Fruit fly (Drosophila melanogaster) whole organism, prepupa: Measurements from ENCODE around the gene Prosbeta7.

Source experiments
- Blimp-1 ChIP-seq: fragments of 200-800 bp; sonication (Bioruptor generic); optimal IDR thresholded peaks from 3 replicates; lab custom pipeline; 2017; ENCODE audit warnings: missing biosample characterization, missing genetic modification characterization, mild to moderate bottlenecking, moderate library complexity, missing genetic modification reagents
- CG10669 ChIP-seq: fragments of 200-800 bp; sonication (Bioruptor generic); optimal IDR thresholded peaks from 3 replicates; lab custom pipeline; 2018; ENCODE audit warnings: missing biosample characterization, mild to moderate bottlenecking, missing genetic modification characterization, moderate library complexity
- CG11902 ChIP-seq: fragments of 200-800 bp; sonication (Bioruptor generic); optimal IDR thresholded peaks from 3 replicates; lab custom pipeline; 2016; ENCODE audit warnings: missing biosample characterization, missing genetic modification characterization
- CG1621 ChIP-seq: fragments of 200-800 bp; sonication (Bioruptor generic); optimal IDR thresholded peaks from 3 replicates; lab custom pipeline; 2018; ENCODE audit warnings: missing biosample characterization, mild to moderate bottlenecking, missing genetic modification characterization
- CG16779 ChIP-seq: fragments of 200-800 bp; sonication (Bioruptor generic); optimal IDR thresholded peaks from 3 replicates; lab custom pipeline; 2017; ENCODE audit warnings: missing biosample characterization, mild to moderate bottlenecking, missing genetic modification characterization
- CG3032 ChIP-seq: fragments of 200-800 bp; optimal IDR thresholded peaks from 2 replicates; lab custom pipeline; 2019; ENCODE audit warnings: missing biosample characterization, mild to moderate bottlenecking, missing genetic modification characterization, moderate library complexity
- CG31627 ChIP-seq: fragments of 200-800 bp; sonication (Bioruptor generic); optimal IDR thresholded peaks from 3 replicates; lab custom pipeline; 2016; ENCODE audit warnings: missing biosample characterization, missing genetic modification characterization
- CG34406 ChIP-seq: fragments of 200-800 bp; sonication (Bioruptor generic); optimal IDR thresholded peaks from 3 replicates; lab custom pipeline; 2016; ENCODE audit warnings: missing biosample characterization, missing genetic modification characterization
- CG3919 ChIP-seq: fragments of 200-800 bp; sonication (Bioruptor generic); optimal IDR thresholded peaks from 3 replicates; lab custom pipeline; 2016; ENCODE audit warnings: missing biosample characterization, missing genetic modification characterization
- CG6163 ChIP-seq: fragments of 200-800 bp; sonication (Bioruptor generic); IDR thresholded peaks from 3 replicates; pipeline ENCODE4 v1.3.6; 2022; ENCODE audit warnings: missing biosample characterization, missing genetic modification characterization
- CG6276 ChIP-seq: fragments of 200-800 bp; sonication (Bioruptor generic); optimal IDR thresholded peaks from 2 replicates; lab custom pipeline; 2017; ENCODE audit warnings: missing biosample characterization, mild to moderate bottlenecking, missing genetic modification characterization
- CG6792 ChIP-seq: fragments of 200-800 bp; sonication (Bioruptor generic); optimal IDR thresholded peaks from 3 replicates; lab custom pipeline; 2016; ENCODE audit warnings: missing biosample characterization, missing genetic modification characterization
- CG6808 ChIP-seq: fragments of 200-800 bp; sonication (Bioruptor generic); optimal IDR thresholded peaks from 3 replicates; lab custom pipeline; 2017; ENCODE audit warnings: missing biosample characterization, missing genetic modification characterization, mild to moderate bottlenecking, moderate library complexity, missing genetic modification reagents
- CG6854 ChIP-seq: fragments of 200-800 bp; sonication (Bioruptor generic); optimal IDR thresholded peaks from 2 replicates; lab custom pipeline; 2017; ENCODE audit warnings: missing biosample characterization, mild to moderate bottlenecking, missing genetic modification characterization
- CG7368 ChIP-seq: fragments of 200-800 bp; sonication (Bioruptor generic); optimal IDR thresholded peaks from 3 replicates; lab custom pipeline; 2016; ENCODE audit warnings: missing biosample characterization, missing genetic modification characterization
- CG8319 ChIP-seq: fragments of 200-800 bp; sonication (Bioruptor generic); optimal IDR thresholded peaks from 3 replicates; lab custom pipeline; 2016; ENCODE audit warnings: missing biosample characterization, missing genetic modification characterization
- CG9139 ChIP-seq: fragments of 200-800 bp; sonication (Bioruptor generic); optimal IDR thresholded peaks from 3 replicates; lab custom pipeline; 2017; ENCODE audit warnings: missing biosample characterization, mild to moderate bottlenecking, missing genetic modification characterization
- Eip75B ChIP-seq: fragments of 200-800 bp; sonication (Bioruptor generic); optimal IDR thresholded peaks from 3 replicates; lab custom pipeline; 2016; ENCODE audit warnings: missing biosample characterization, missing genetic modification characterization
- Eip78C ChIP-seq: fragments of 200-800 bp; sonication (Bioruptor generic); peaks from one replicate; lab custom pipeline; 2016; ENCODE audit warnings: missing biosample characterization, missing genetic modification characterization
- Eip93F ChIP-seq: fragments of 200-800 bp; sonication (Bioruptor generic); optimal IDR thresholded peaks from 2 replicates; lab custom pipeline; 2016; ENCODE audit warnings: missing biosample characterization, mild to moderate bottlenecking, missing genetic modification characterization
- Gug ChIP-seq: fragments of 200-800 bp; sonication (Bioruptor generic); IDR thresholded peaks from 2 replicates; pipeline ENCODE4 v1.3.6; 2022; ENCODE audit warnings: missing biosample characterization, missing genetic modification characterization
- Hr38 ChIP-seq: sonication (Bioruptor generic); optimal IDR thresholded peaks from 2 replicates; lab custom pipeline; 2016; ENCODE audit warnings: missing biosample characterization, missing genetic modification characterization
- Hr39 ChIP-seq: fragments of 200-800 bp; sonication (Bioruptor generic); optimal IDR thresholded peaks from 2 replicates; lab custom pipeline; 2016; ENCODE audit warnings: missing biosample characterization, missing genetic modification characterization
- Lpt ChIP-seq: fragments of 200-800 bp; sonication (Bioruptor generic); optimal IDR thresholded peaks from 3 replicates; lab custom pipeline; 2016; ENCODE audit warnings: missing biosample characterization, missing genetic modification characterization
- Met ChIP-seq: fragments of 200-800 bp; sonication (Bioruptor generic); optimal IDR thresholded peaks from 3 replicates; lab custom pipeline; 2016; ENCODE audit warnings: missing biosample characterization, missing genetic modification characterization
- Sox102F ChIP-seq: fragments of 200-800 bp; sonication (Bioruptor generic); optimal IDR thresholded peaks from 2 replicates; lab custom pipeline; 2016; ENCODE audit warnings: missing biosample characterization, mild to moderate bottlenecking, missing genetic modification characterization
- Sox15 ChIP-seq: fragments of 200-800 bp; sonication (Bioruptor generic); optimal IDR thresholded peaks from 3 replicates; lab custom pipeline; 2016; ENCODE audit warnings: missing biosample characterization, missing genetic modification characterization
- achi ChIP-seq: fragments of 200-800 bp; sonication (Bioruptor generic); optimal IDR thresholded peaks from 3 replicates; lab custom pipeline; 2016; ENCODE audit warnings: missing biosample characterization, missing genetic modification characterization
- acj6 ChIP-seq: fragments of 200-800 bp; sonication (Bioruptor generic); optimal IDR thresholded peaks from 3 replicates; lab custom pipeline; 2016; ENCODE audit warnings: missing biosample characterization, missing genetic modification characterization
- cyc ChIP-seq: fragments of 200-800 bp; sonication (Bioruptor generic); optimal IDR thresholded peaks from 3 replicates; lab custom pipeline; 2016; ENCODE audit warnings: missing biosample characterization, missing genetic modification characterization
- dac ChIP-seq: fragments of 200-800 bp; sonication (Bioruptor generic); optimal IDR thresholded peaks from 2 replicates; lab custom pipeline; 2017; ENCODE audit warnings: missing biosample characterization, mild to moderate bottlenecking, missing genetic modification characterization
- dsx ChIP-seq: fragments of 200-800 bp; optimal IDR thresholded peaks from 3 replicates; lab custom pipeline; 2019; ENCODE audit warnings: missing biosample characterization, mild to moderate bottlenecking, missing genetic modification characterization, moderate library complexity; ENCODE audit not compliant: poor library complexity, severe bottlenecking
- eg ChIP-seq: fragments of 200-800 bp; sonication (Bioruptor generic); IDR thresholded peaks from 3 replicates; pipeline ENCODE4 v1.3.6; 2022; ENCODE audit warnings: missing biosample characterization, missing genetic modification characterization
- esn ChIP-seq: fragments of 200-800 bp; sonication (Bioruptor generic); optimal IDR thresholded peaks from 2 replicates; lab custom pipeline; 2016; ENCODE audit warnings: missing biosample characterization, mild to moderate bottlenecking, missing genetic modification characterization, moderate library complexity
- fd85E ChIP-seq: fragments of 200-800 bp; sonication (Bioruptor generic); optimal IDR thresholded peaks from 3 replicates; lab custom pipeline; 2016; ENCODE audit warnings: missing biosample characterization, missing genetic modification characterization
- fkh ChIP-seq: fragments of 200-800 bp; sonication (Bioruptor generic); optimal IDR thresholded peaks from 3 replicates; lab custom pipeline; 2017; ENCODE audit warnings: missing biosample characterization, mild to moderate bottlenecking, missing genetic modification characterization, moderate library complexity
- lz ChIP-seq: fragments of 200-800 bp; sonication (Bioruptor generic); optimal IDR thresholded peaks from 3 replicates; lab custom pipeline; 2016; ENCODE audit warnings: missing biosample characterization, missing genetic modification characterization
- pdm3 ChIP-seq: fragments of 200-800 bp; sonication (Bioruptor generic); optimal IDR thresholded peaks from 3 replicates; lab custom pipeline; 2016; ENCODE audit warnings: missing biosample characterization, missing genetic modification characterization
- salr ChIP-seq, 2 experiments: fragments of 200-800 bp; sonication (Bioruptor generic); optimal IDR thresholded peaks; 3 replicates each; lab custom pipeline; 2016 to 2018; ENCODE audit warnings: missing biosample characterization in 2 of 2, missing genetic modification characterization in 2 of 2, mild to moderate bottlenecking in 1 of 2
- spab ChIP-seq: fragments of 200-800 bp; sonication (Bioruptor generic); optimal IDR thresholded peaks from 2 replicates; lab custom pipeline; 2017; ENCODE audit warnings: missing biosample characterization, mild to moderate bottlenecking, missing genetic modification characterization, missing genetic modification reagents
- ss ChIP-seq, 2 experiments: fragments of 200-800 bp; sonication (Bioruptor generic); optimal IDR thresholded peaks; 2 replicates in 1 of 2; 3 replicates in 1 of 2; lab custom pipeline; 2017 to 2018; ENCODE audit warnings: mild to moderate bottlenecking in 2 of 2, missing biosample characterization in 2 of 2, missing genetic modification characterization in 2 of 2, moderate library complexity in 1 of 2
- svp ChIP-seq: fragments of 200-800 bp; sonication (Bioruptor generic); peaks from one replicate; lab custom pipeline; 2016; ENCODE audit warnings: missing biosample characterization, missing genetic modification characterization
- vri ChIP-seq: fragments of 200-800 bp; sonication (Bioruptor generic); optimal IDR thresholded peaks from 3 replicates; lab custom pipeline; 2016; ENCODE audit warnings: missing biosample characterization, mild to moderate bottlenecking, missing genetic modification characterization

Gene Prosbeta7

DNA sequence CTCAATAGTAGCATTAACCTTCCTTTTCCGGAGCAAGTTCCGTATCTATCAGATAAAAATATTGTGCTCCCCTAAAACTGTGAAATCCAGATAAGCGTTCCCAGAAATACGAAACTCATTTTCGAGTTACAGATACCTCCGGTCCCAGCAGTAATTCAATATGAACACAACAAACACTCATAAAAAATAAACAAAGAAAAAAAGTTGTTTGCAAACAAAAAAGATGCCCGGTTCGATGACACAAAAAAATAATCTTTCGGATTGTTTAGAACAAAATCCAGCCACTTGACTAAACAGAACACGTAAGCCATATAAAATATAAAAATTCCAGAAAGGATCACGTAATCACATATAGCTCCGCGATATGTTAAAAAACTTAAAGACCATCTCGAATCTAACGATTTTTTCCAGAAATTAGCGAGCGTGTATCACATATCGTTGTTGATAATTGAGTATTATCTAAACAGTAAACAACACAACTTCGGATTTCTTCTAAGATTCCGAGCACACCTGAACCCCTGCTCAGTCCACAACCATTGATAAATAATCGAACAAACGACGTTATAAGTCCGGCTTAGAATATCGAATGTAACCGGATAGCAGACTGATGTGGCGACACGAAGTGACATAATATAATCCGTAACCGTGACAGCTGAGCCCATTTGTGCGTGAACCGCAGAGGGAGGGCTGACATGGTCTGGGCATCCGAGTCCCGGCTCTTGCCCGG lies 38.9 kb downstream of the Prosbeta7 start:
- TF ChIP-seq esn (GFP tag; lab: Kevin White, UChicago), result peak; percentile 24
- no peak for TF ChIP-seq spab
- TF ChIP-seq dsx (GFP tag; lab: Kevin White, UChicago), result no peak
- peak; percentile 88 for TF ChIP-seq fkh
- peak; percentile 44 for TF ChIP-seq Met (GFP tag; lab: Kevin White, UChicago)
- no peak for TF ChIP-seq Hr38 (GFP tag; lab: Kevin White, UChicago)
- TF ChIP-seq vri, result peak; percentile 70
- no peak for TF ChIP-seq CG16779 (tag; lab: Kevin White, UChicago)
- TF ChIP-seq Gug (GFP tag; lab: Robert Waterston, UW), result no peak
- TF ChIP-seq Eip78C (GFP tag; lab: Kevin White, UChicago), result peak; percentile 69
- TF ChIP-seq, all 60 proteins: peak for 5

DNA sequence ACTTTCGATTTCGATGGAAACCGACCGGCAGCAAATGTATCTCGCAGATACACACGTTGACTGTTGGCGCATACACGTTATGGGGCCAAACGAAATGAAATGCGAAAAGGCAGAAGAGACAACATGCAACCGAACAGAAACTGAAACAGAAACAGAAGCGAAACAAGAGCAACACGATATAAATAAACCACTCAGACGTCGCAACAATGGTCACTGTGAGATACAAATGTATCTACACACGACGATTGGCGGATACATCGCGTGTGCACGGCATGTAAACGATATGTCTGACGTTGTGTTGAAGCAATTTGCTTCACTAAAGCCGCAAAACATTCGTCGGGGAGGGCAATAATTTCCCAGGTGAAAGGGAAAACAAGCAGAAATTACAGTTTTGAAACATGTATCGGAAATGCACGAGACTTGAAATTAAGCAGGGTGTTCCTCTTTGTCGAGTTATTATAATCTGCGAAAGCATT lies 40.5 kb downstream of the Prosbeta7 start:
- TF ChIP-seq eg, result no peak
- no peak for TF ChIP-seq CG6276 (GFP tag; lab: Kevin White, UChicago)
- no peak for TF ChIP-seq svp
- TF ChIP-seq Sox102F (GFP tag; lab: Kevin White, UChicago), result peak; percentile 25
- TF ChIP-seq Blimp-1 (GFP tag; lab: Kevin White, UChicago), result peak; percentile 96
- no peak for TF ChIP-seq CG10669
- no peak for TF ChIP-seq CG3032 (tag; lab: Kevin White, UChicago)
- peak; percentile 42 for TF ChIP-seq CG6854 (GFP tag; lab: Kevin White, UChicago)
- TF ChIP-seq CG7368 (GFP tag; lab: Kevin White, UChicago), result no peak
- TF ChIP-seq CG6792 (GFP tag; lab: Kevin White, UChicago), result no peak
- TF ChIP-seq fd85E (GFP tag; lab: Kevin White, UChicago), result no peak
- TF ChIP-seq CG9139 (GFP tag; lab: Kevin White, UChicago), result no peak
- TF ChIP-seq Hr38 (GFP tag; lab: Kevin White, UChicago), result no peak
- TF ChIP-seq achi (GFP tag; lab: Kevin White, UChicago), result peak; percentile 20
- peak; percentile 60 for TF ChIP-seq Eip78C (GFP tag; lab: Kevin White, UChicago)
- TF ChIP-seq dac, result no peak
- TF ChIP-seq CG8319 (GFP tag; lab: Kevin White, UChicago), result no peak
- no peak for TF ChIP-seq CG31627 (GFP tag; lab: Kevin White, UChicago)
- no peak for TF ChIP-seq CG1621 (tag; lab: Kevin White, UChicago)
- peak; percentile 15 for TF ChIP-seq Lpt
- no peak for TF ChIP-seq CG3919
- no peak for TF ChIP-seq CG34406 (GFP tag; lab: Kevin White, UChicago)
- no peak for TF ChIP-seq pdm3 (GFP tag; lab: Kevin White, UChicago)
- TF ChIP-seq lz, result no peak
- TF ChIP-seq Eip93F (GFP tag; lab: Kevin White, UChicago), result no peak
- peak; percentile 52 for TF ChIP-seq dsx (GFP tag; lab: Kevin White, UChicago)
- TF ChIP-seq acj6 (GFP tag; lab: Kevin White, UChicago), result no peak
- TF ChIP-seq CG6163 (GFP tag; lab: Robert Waterston, UW), result peak; percentile 80
- TF ChIP-seq CG16779 (tag; lab: Kevin White, UChicago), result no peak
- no peak for TF ChIP-seq Hr39
- TF ChIP-seq ss (GFP tag; optimal IDR thresholded peaks at IDR 0.05; lab: Kevin White, UChicago), result peak; percentile 58 to 97
- no peak for TF ChIP-seq fkh
- TF ChIP-seq CG11902, result no peak
- peak; percentile 36 for TF ChIP-seq Eip75B (GFP tag; lab: Kevin White, UChicago)
- peak; percentile 9 for TF ChIP-seq CG6808 (GFP tag; lab: Kevin White, UChicago)
- TF ChIP-seq Sox15 (GFP tag; lab: Kevin White, UChicago), result no peak
- TF ChIP-seq Met (GFP tag; lab: Kevin White, UChicago), result peak; percentile 5
- TF ChIP-seq cyc, result no peak
- TF ChIP-seq salr (GFP tag; optimal IDR thresholded peaks at IDR 0.05; lab: Kevin White, UChicago), result peak in 1 of 2 experiments; percentile 11
- TF ChIP-seq, all 60 proteins: peak for 13
